Worm (Caenorhabditis elegans): ENCODE results near the gene C02G6.2.

DNA sequence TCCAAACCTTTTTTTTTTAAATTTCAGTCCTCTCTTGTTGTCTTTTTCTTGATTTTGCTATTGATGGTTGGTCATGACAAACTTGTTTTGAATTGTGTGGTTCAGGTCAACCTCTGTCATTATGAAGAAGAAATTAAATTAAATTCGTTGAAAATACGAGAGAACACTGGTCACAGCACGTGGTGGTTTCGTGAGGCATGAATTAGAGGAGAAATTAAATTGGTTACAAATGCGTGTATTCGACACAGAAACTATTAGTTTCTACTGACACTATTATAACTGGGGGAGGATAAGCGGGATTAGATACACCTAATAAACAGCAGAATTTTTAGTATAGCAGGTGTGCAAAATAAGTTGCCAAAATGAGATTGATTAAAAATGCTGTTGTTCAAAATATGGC is 19.8 kb upstream of the C02G6.2 start:
- TF ChIP-seq W03F9.2 (tag; optimal IDR thresholded peaks at IDR 0.05) (no peak), him-1 (tag; optimal IDR thresholded peaks at IDR 0.05) (no peak)
